Worm (Caenorhabditis elegans) whole organism, early embryonic: Measurements from ENCODE around the gene Y43F8B.3.

Experiments used
- B0310.2 ChIP-seq: sonication (generic microtip); optimal IDR thresholded peaks from 2 replicates; lab custom pipeline; 2016; ENCODE audit warnings: mild to moderate bottlenecking, missing genetic modification characterization, missing compliant biosample characterization
- F13C5.2 ChIP-seq: sonication (generic microtip); optimal IDR thresholded peaks from 2 replicates; lab custom pipeline; 2017; ENCODE audit warnings: mild to moderate bottlenecking, missing genetic modification characterization, inconsistent platforms, missing compliant biosample characterization
- aly-1 ChIP-seq: sonication (generic microtip); optimal IDR thresholded peaks from 2 replicates; lab custom pipeline; 2016; ENCODE audit warnings: missing genetic modification characterization, missing compliant biosample characterization
- ama-1 ChIP-seq: fragments of 150-350 bp; optimal IDR thresholded peaks from 2 replicates; lab custom pipeline; 2014
- ceh-13 ChIP-seq: fragments of 200-800 bp; sonication (Bioruptor generic); optimal IDR thresholded peaks from 2 replicates; lab custom pipeline; 2018; ENCODE audit warnings: mild to moderate bottlenecking, missing genetic modification characterization, missing compliant biosample characterization
- ceh-36 ChIP-seq: sonication (generic microtip); optimal IDR thresholded peaks from 2 replicates; lab custom pipeline; 2016; ENCODE audit warnings: missing genetic modification characterization, inconsistent platforms, missing compliant biosample characterization
- ets-7 ChIP-seq: sonication (generic microtip); optimal IDR thresholded peaks from 2 replicates; lab custom pipeline; 2016; ENCODE audit warnings: missing genotype, missing genetic modification characterization, missing compliant biosample characterization
- flt-1 ChIP-seq: fragments of 200-800 bp; sonication (Bioruptor generic); IDR thresholded peaks from 2 replicates; pipeline ENCODE4 v1.3.6; 2022; ENCODE audit warnings: missing genetic modification characterization, missing compliant biosample characterization
- hmbx-1 ChIP-seq: sonication (generic microtip); optimal IDR thresholded peaks from 2 replicates; lab custom pipeline; 2016; ENCODE audit warnings: mild to moderate bottlenecking, missing genetic modification characterization, missing compliant biosample characterization
- hmg-4 ChIP-seq: fragments of 200-800 bp; sonication (Bioruptor generic); optimal IDR thresholded peaks from 2 replicates; lab custom pipeline; 2018; ENCODE audit warnings: mild to moderate bottlenecking, missing genetic modification characterization, missing compliant biosample characterization
- hnd-1 ChIP-seq: sonication (generic microtip); optimal IDR thresholded peaks from 2 replicates; lab custom pipeline; 2016; ENCODE audit warnings: missing genetic modification characterization, missing compliant biosample characterization
- pes-1 ChIP-seq: fragments of 200-800 bp; sonication (Bioruptor generic); IDR thresholded peaks from 2 replicates; pipeline ENCODE4 v1.3.6; 2022; ENCODE audit warnings: missing genetic modification reagents, missing genetic modification characterization, missing compliant biosample characterization
- scrt-1 ChIP-seq: fragments of 200-800 bp; sonication (Bioruptor generic); IDR thresholded peaks from 2 replicates; pipeline ENCODE4 v1.3.6; 2022; ENCODE audit warnings: missing genetic modification characterization, missing compliant biosample characterization
- sea-1 ChIP-seq: fragments of 200-800 bp; sonication (Bioruptor generic); conservative IDR thresholded peaks from 2 replicates; pipeline ENCODE4 v1.3.6; 2022; ENCODE audit warnings: missing genetic modification characterization, missing compliant biosample characterization
- tbx-11 ChIP-seq: fragments of 200-800 bp; sonication (Bioruptor generic); IDR thresholded peaks from 2 replicates; pipeline ENCODE4 v1.3.6; 2022; ENCODE audit warnings: missing genetic modification characterization, missing compliant biosample characterization
- tbx-37 ChIP-seq: fragments of 200-800 bp; sonication (Bioruptor generic); conservative IDR thresholded peaks from 2 replicates; pipeline ENCODE4 v1.3.6; 2022; ENCODE audit warnings: missing genetic modification reagents, missing genetic modification characterization, missing compliant biosample characterization
- tra-4 ChIP-seq: sonication (generic microtip); optimal IDR thresholded peaks from 2 replicates; lab custom pipeline; 2017; ENCODE audit warnings: missing genetic modification characterization, missing compliant biosample characterization

The Y43F8B.3 gene

ce11 chrV:19543509-19543908, 40.6 kb downstream of the Y43F8B.3 start:
- TF ChIP-seq sea-1 (GFP tag; lab: Robert Waterston, UW): no peak
- TF ChIP-seq flt-1 (GFP tag; lab: Robert Waterston, UW): no peak
- TF ChIP-seq ceh-36: peak; percentile 72
- no peak for TF ChIP-seq pes-1 (GFP tag; lab: Robert Waterston, UW)

- no peak for TF ChIP-seq pes-1 (GFP tag; lab: Robert Waterston, UW)
- TF ChIP-seq ceh-13 (GFP tag; lab: Kevin White, UChicago): no peak
- no peak for TF ChIP-seq tra-4 (tag; lab: Kevin White, UChicago)
- no peak for TF ChIP-seq sea-1 (GFP tag; lab: Robert Waterston, UW)
- no peak for TF ChIP-seq hnd-1 (tag; lab: Kevin White, UChicago)
Measured at ce11 chrV:19545026-19545425, 42.1 kb downstream of the Y43F8B.3 start.

ce11 chrV:19546100-19546499, 43.2 kb downstream of the Y43F8B.3 start, which contains the start of gene Y43F8B.1:
Y43F8B.1 (minus strand) TSS chrV:19546200.
- TF ChIP-seq ceh-13 (GFP tag; lab: Kevin White, UChicago): no peak
- no peak for TF ChIP-seq ceh-36
- TF ChIP-seq aly-1 (tag; lab: Kevin White, UChicago): no peak
- no peak for TF ChIP-seq hmg-4 (GFP tag; lab: Kevin White, UChicago)
- no peak for TF ChIP-seq tbx-11 (GFP tag; lab: Robert Waterston, UW)
- no peak for TF ChIP-seq ets-7
- no peak for TF ChIP-seq hmbx-1 (tag; lab: Kevin White, UChicago)

- TF ChIP-seq B0310.2 (tag; lab: Kevin White, UChicago): no peak
- no peak for TF ChIP-seq sea-1 (GFP tag; lab: Robert Waterston, UW)
- TF ChIP-seq hmg-4 (GFP tag; lab: Kevin White, UChicago): no peak
- no peak for TF ChIP-seq tbx-37 (GFP tag; lab: Robert Waterston, UW)
- no peak for TF ChIP-seq ceh-13 (GFP tag; lab: Kevin White, UChicago)
- TF ChIP-seq hnd-1 (tag; lab: Kevin White, UChicago): no peak
- no peak for TF ChIP-seq ets-7
- no peak for TF ChIP-seq scrt-1 (GFP tag; lab: Robert Waterston, UW)
- TF ChIP-seq flt-1 (GFP tag; lab: Robert Waterston, UW): no peak
Measured at ce11 chrV:19546673-19547072, 43.8 kb downstream of the Y43F8B.3 start.

- TF ChIP-seq ceh-13 (GFP tag; lab: Kevin White, UChicago) (no peak), flt-1 (GFP tag; lab: Robert Waterston, UW) (no peak), ceh-36 (no peak), scrt-1 (GFP tag; lab: Robert Waterston, UW) (no peak), tbx-37 (GFP tag; lab: Robert Waterston, UW) (no peak), hmg-4 (GFP tag; lab: Kevin White, UChicago) (no peak), tbx-11 (GFP tag; lab: Robert Waterston, UW) (no peak), tra-4 (tag; lab: Kevin White, UChicago) (no peak), ets-7 (no peak)
Measured at ce11 chrV:19549689-19550088, 46.8 kb downstream of the Y43F8B.3 start, which contains the start of gene Y43F8B.20. Y43F8B.20 (minus strand) TSS chrV:19549789.

ce11 chrV:19550294-19550693, 47.4 kb downstream of the Y43F8B.3 start:
- no peak for TF ChIP-seq aly-1 (tag; lab: Kevin White, UChicago)

- TF ChIP-seq tbx-11 (GFP tag; lab: Robert Waterston, UW) (no peak), ceh-36 (no peak), tra-4 (tag; lab: Kevin White, UChicago) (no peak), hmbx-1 (tag; lab: Kevin White, UChicago) (no peak), pes-1 (GFP tag; lab: Robert Waterston, UW) (no peak), hmg-4 (GFP tag; lab: Kevin White, UChicago) (no peak), hnd-1 (tag; lab: Kevin White, UChicago) (no peak), ama-1 (lab: Kevin White, UChicago) (no peak), ets-7 (no peak), scrt-1 (GFP tag; lab: Robert Waterston, UW) (no peak), F13C5.2 (tag; lab: Kevin White, UChicago) (no peak), tbx-37 (GFP tag; lab: Robert Waterston, UW) (no peak)
Measured at ce11 chrV:19555350-19555749, 52.4 kb downstream of the Y43F8B.3 start.

- TF ChIP-seq hmg-4 (GFP tag; lab: Kevin White, UChicago) (no peak), aly-1 (tag; lab: Kevin White, UChicago) (no peak), B0310.2 (tag; lab: Kevin White, UChicago) (no peak), scrt-1 (GFP tag; lab: Robert Waterston, UW) (no peak), flt-1 (GFP tag; lab: Robert Waterston, UW) (no peak), ama-1 (lab: Kevin White, UChicago) (no peak), pes-1 (GFP tag; lab: Robert Waterston, UW) (no peak), ceh-13 (GFP tag; lab: Kevin White, UChicago) (no peak), F13C5.2 (tag; lab: Kevin White, UChicago) (no peak), tbx-11 (GFP tag; lab: Robert Waterston, UW) (no peak), ceh-36 (no peak), hnd-1 (tag; lab: Kevin White, UChicago) (no peak), ets-7 (no peak), sea-1 (GFP tag; lab: Robert Waterston, UW) (no peak), hmbx-1 (tag; lab: Kevin White, UChicago) (no peak), tbx-37 (GFP tag; lab: Robert Waterston, UW) (no peak), tra-4 (tag; lab: Kevin White, UChicago) (no peak)
Measured at ce11 chrV:19555869-19556268, 53.0 kb downstream of the Y43F8B.3 start, which contains the start of gene oac-1. oac-1 (minus strand) TSS chrV:19555969.
